Worm (Caenorhabditis elegans): ENCODE data around the gene T26A5.6.

The T26A5.6 gene

DNA sequence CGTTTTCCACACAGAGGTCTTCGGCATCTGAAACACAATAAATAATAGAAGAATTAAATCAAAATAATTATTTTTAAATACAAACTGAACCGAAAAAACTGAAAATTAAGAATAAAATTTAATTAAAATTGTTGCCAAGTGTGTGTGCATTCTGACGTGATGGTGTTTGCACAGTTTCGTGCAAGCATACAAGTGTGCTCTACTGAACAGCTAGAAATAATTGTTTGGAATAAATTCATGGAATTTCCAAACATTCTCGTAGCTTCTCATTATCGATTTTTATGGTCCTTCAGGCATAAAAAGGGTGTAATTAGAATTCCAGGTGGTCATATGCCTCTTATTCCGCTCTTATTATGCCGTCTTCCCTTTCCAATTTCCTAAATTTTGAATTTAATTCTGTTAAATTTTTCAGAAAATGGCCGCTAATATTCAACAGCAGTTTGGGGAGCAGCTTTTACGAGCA, 18.7 kb downstream of the T26A5.6 start, which contains the start of the genes mrps-17 and txdc-9:
mrps-17 (minus strand) TSS at position 33 of the 463 bp plus-strand sequence.
txdc-9 (plus strand) TSS at position 413 of the 463 bp plus-strand sequence.
- TF ChIP-seq ets-5 (GFP tag; IDR thresholded peaks at IDR 0.05) (no peak), dpl-1 (GFP tag; optimal IDR thresholded peaks at IDR 0.05) (peak; percentile 70 to 84 (median 78)), skn-1 (tag; optimal IDR thresholded peaks at IDR 0.05) (peak; percentile 73), snu-23 (GFP tag; optimal IDR thresholded peaks at IDR 0.05) (peak; percentile 82), elt-3 (tag; optimal IDR thresholded peaks at IDR 0.05) (peak in 2 of 6 experiments; percentile 45 to 76), F16B12.6 (tag; optimal IDR thresholded peaks at IDR 0.05) (peak; percentile 98), nhr-12 (tag; optimal IDR thresholded peaks at IDR 0.05) (no peak), nhr-237 (tag; optimal IDR thresholded peaks at IDR 0.05) (peak; percentile 20), lin-35 (GFP tag; optimal IDR thresholded peaks at IDR 0.05) (peak; percentile 80 to 88), efl-1 (optimal IDR thresholded peaks at IDR 0.05) (peak; percentile 80 to 81), efl-1 (GFP tag; optimal IDR thresholded peaks at IDR 0.05 in 1 of 2) (peak; percentile 80 to 96), fkh-10 (GFP tag; optimal IDR thresholded peaks at IDR 0.05) (peak; percentile 62), unc-130 (tag; optimal IDR thresholded peaks at IDR 0.05) (peak; percentile 97), nhr-47 (tag; optimal IDR thresholded peaks at IDR 0.05) (peak; percentile 78), nhr-84 (tag; optimal IDR thresholded peaks at IDR 0.05) (no peak), mdl-1 (tag; optimal IDR thresholded peaks at IDR 0.05) (no peak), egl-13 (tag; optimal IDR thresholded peaks at IDR 0.05) (peak; percentile 64), dsc-1 (tag; optimal IDR thresholded peaks at IDR 0.05) (no peak), lin-14 (GFP tag; optimal IDR thresholded peaks at IDR 0.05) (peak; percentile 84), C04F5.9 (tag; optimal IDR thresholded peaks at IDR 0.05) (peak; percentile 40), unc-86 (tag; optimal IDR thresholded peaks at IDR 0.05) (peak; percentile 78), lin-15B (tag; optimal IDR thresholded peaks at IDR 0.05) (peak; percentile 82), rnt-1 (tag; optimal IDR thresholded peaks at IDR 0.05) (peak; percentile 78), unc-62 (GFP tag; optimal IDR thresholded peaks at IDR 0.05) (no peak), nhr-11 (tag; optimal IDR thresholded peaks at IDR 0.05) (no peak), vab-15 (tag; optimal IDR thresholded peaks at IDR 0.05) (peak; percentile 86), ceh-8 (GFP tag; optimal IDR thresholded peaks at IDR 0.05) (peak; percentile 57), C16A3.4 (tag; optimal IDR thresholded peaks at IDR 0.05) (peak; percentile 93), tbx-2 (tag; optimal IDR thresholded peaks at IDR 0.05) (peak; percentile 70), nhr-77 (tag; optimal IDR thresholded peaks at IDR 0.05) (peak; percentile 30), hlh-17 (GFP tag; optimal IDR thresholded peaks at IDR 0.05; ENCODE audit: borderline replicate concordance) (no peak), lir-3 (tag; optimal IDR thresholded peaks at IDR 0.05; ENCODE audit: poor library complexity) (peak; percentile 61), ztf-11 (tag; optimal IDR thresholded peaks at IDR 0.05) (peak in 1 of 2 experiments; percentile 46), swsn-7 (tag; optimal IDR thresholded peaks at IDR 0.05) (peak; percentile 77), nhr-90 (tag; optimal IDR thresholded peaks at IDR 0.05; ENCODE audit: poor library complexity) (peak; percentile 61), pag-3 (tag; optimal IDR thresholded peaks at IDR 0.05; ENCODE audit: borderline replicate concordance, insufficient read depth) (no peak), elt-2 (tag; optimal IDR thresholded peaks at IDR 0.05) (peak; percentile 2), hlh-4 (tag; optimal IDR thresholded peaks at IDR 0.05) (no peak), hpl-2 (GFP tag; optimal IDR thresholded peaks at IDR 0.05) (no peak), nhr-85 (tag) (peak; percentile 52), nhr-20 (tag; optimal IDR thresholded peaks at IDR 0.05) (peak; percentile 78), fkh-8 (tag; optimal IDR thresholded peaks at IDR 0.05) (peak; percentile 44), nhr-71 (tag; optimal IDR thresholded peaks at IDR 0.05) (peak; percentile 86), mep-1 (tag; optimal IDR thresholded peaks at IDR 0.05) (peak; percentile 97), xbp-1 (tag; optimal IDR thresholded peaks at IDR 0.05) (peak; percentile 68), ztf-4 (tag; optimal IDR thresholded peaks at IDR 0.05) (peak; percentile 49), ceh-88 (GFP tag; IDR thresholded peaks at IDR 0.05) (no peak; the same call in 1 of the 2 replicates), lsy-2 (tag; optimal IDR thresholded peaks at IDR 0.05) (peak; percentile 87 to 93), lin-13 (GFP tag; optimal IDR thresholded peaks at IDR 0.05) (peak; percentile 59), isw-1 (GFP tag; IDR thresholded peaks at IDR 0.05) (peak; percentile 54), ceh-82 (tag; optimal IDR thresholded peaks at IDR 0.05) (peak; percentile 45 to 85 (median 60)), aly-2 (tag; optimal IDR thresholded peaks at IDR 0.05) (peak; percentile 71)

Measured in whole organism, L1 larva.